Fruit fly (Drosophila melanogaster) whole organism, wandering third instar larva: ENCODE measurements around the gene TBC1D23.
A peak's percentile ranks its signal among the peaks of the same experiment; 100 is the strongest.

Experiments
- Abd-B ChIP-seq: fragments of >200 bp; optimal IDR thresholded peaks from 2 replicates; lab custom pipeline; 2017; ENCODE audit warnings: missing biosample characterization, missing genetic modification characterization
- CG32264 ChIP-seq: fragments of 200-800 bp; sonication (Bioruptor generic); optimal IDR thresholded peaks from 2 replicates; lab custom pipeline; 2016; ENCODE audit warnings: missing biosample characterization, missing genetic modification characterization
- CG9705 ChIP-seq: fragments of 200-800 bp; sonication (Bioruptor generic); optimal IDR thresholded peaks from 2 replicates; lab custom pipeline; 2018; ENCODE audit warnings: missing biosample characterization, mild to moderate bottlenecking, missing genetic modification characterization
- CrebA ChIP-seq: fragments of 200-800 bp; sonication (Bioruptor generic); optimal IDR thresholded peaks from 2 replicates; lab custom pipeline; 2016; ENCODE audit warnings: missing biosample characterization, mild to moderate bottlenecking, missing genetic modification characterization, borderline replicate concordance
- Dfd ChIP-seq: fragments of >200 bp; optimal IDR thresholded peaks from 2 replicates; lab custom pipeline; 2017; ENCODE audit warnings: missing biosample characterization, missing genetic modification characterization
- Dif ChIP-seq: fragments of 200-275, 200-300 bp; sonication (Bioruptor generic); optimal IDR thresholded peaks from 2 replicates; lab custom pipeline; 2018; ENCODE audit warnings: missing biosample characterization, missing genetic modification characterization; ENCODE audit not compliant: partially characterized antibody
- GATAd ChIP-seq: sonication (Bioruptor generic); optimal IDR thresholded peaks from 2 replicates; lab custom pipeline; 2016; ENCODE audit warnings: missing biosample characterization, missing genetic modification characterization
- HLH106 ChIP-seq: fragments of 200-800 bp; optimal IDR thresholded peaks from 3 replicates; lab custom pipeline; 2019; ENCODE audit warnings: missing biosample characterization, mild to moderate bottlenecking, missing genetic modification characterization, moderate library complexity
- Hnf4 ChIP-seq: fragments of 200-800 bp; sonication (Bioruptor generic); optimal IDR thresholded peaks from 2 replicates; lab custom pipeline; 2016; ENCODE audit warnings: missing biosample characterization, mild to moderate bottlenecking, missing genetic modification characterization
- Hr78 ChIP-seq: fragments of >200 bp; optimal IDR thresholded peaks from 2 replicates; lab custom pipeline; 2017; ENCODE audit warnings: missing biosample characterization, missing genetic modification characterization
- Hr83 ChIP-seq: fragments of 200-300 bp; sonication (Bioruptor generic); optimal IDR thresholded peaks from 2 replicates; lab custom pipeline; 2016; ENCODE audit warnings: missing biosample characterization, mild to moderate bottlenecking, missing genetic modification characterization, moderate library complexity; ENCODE audit not compliant: poor library complexity, severe bottlenecking
- Jra ChIP-seq: sonication (Bioruptor generic); optimal IDR thresholded peaks from 2 replicates; lab custom pipeline; 2016; ENCODE audit warnings: missing biosample characterization, missing genetic modification characterization
- Mio ChIP-seq: sonication (Bioruptor generic); optimal IDR thresholded peaks from 2 replicates; lab custom pipeline; 2016; ENCODE audit warnings: missing biosample characterization, missing genetic modification characterization
- Myc ChIP-seq: fragments of >200 bp; optimal IDR thresholded peaks from 2 replicates; lab custom pipeline; 2017
- N ChIP-seq: fragments of >200 bp; optimal IDR thresholded peaks from 2 replicates; lab custom pipeline; 2018; ENCODE audit warnings: missing biosample characterization, missing external identifiers, missing genetic modification characterization
- OdsH ChIP-seq: fragments of 200-800 bp; sonication (Bioruptor generic); optimal IDR thresholded peaks from 2 replicates; lab custom pipeline; 2016; ENCODE audit warnings: missing biosample characterization, mild to moderate bottlenecking, missing genetic modification characterization
- Rel ChIP-seq, 2 experiments: fragments of 200-800 bp; sonication (Bioruptor generic) in 1 of 2; optimal IDR thresholded peaks; 2 replicates in 1 of 2; 3 replicates in 1 of 2; lab custom pipeline; 2016 to 2019; ENCODE audit warnings: mild to moderate bottlenecking in 2 of 2, missing biosample characterization in 2 of 2, missing genetic modification characterization in 2 of 2, moderate library complexity in 1 of 2
- Sp1 ChIP-seq: fragments of 200-800 bp; sonication (Bioruptor generic); optimal IDR thresholded peaks from 3 replicates; lab custom pipeline; 2019; ENCODE audit warnings: missing biosample characterization, mild to moderate bottlenecking, missing genetic modification characterization, moderate library complexity
- Vsx2 ChIP-seq: fragments of 200-300, 225-300 bp; sonication (Bioruptor generic); optimal IDR thresholded peaks from 2 replicates; lab custom pipeline; 2018; ENCODE audit warnings: missing biosample characterization, missing genetic modification characterization; ENCODE audit not compliant: partially characterized antibody
- br ChIP-seq: fragments of 200-800 bp; sonication (Bioruptor generic); optimal IDR thresholded peaks from 2 replicates; lab custom pipeline; 2016; ENCODE audit warnings: missing biosample characterization, missing genetic modification characterization
- brk ChIP-seq: fragments of 200-800 bp; sonication (Bioruptor generic); optimal IDR thresholded peaks from 2 replicates; lab custom pipeline; 2016; ENCODE audit warnings: missing biosample characterization, mild to moderate bottlenecking, missing genetic modification characterization
- dl ChIP-seq, 2 experiments: fragments of 175-275, 200-275 bp in 1 of 2; fragments of 200-275 bp in 1 of 2; sonication (Bioruptor generic); optimal IDR thresholded peaks; lab custom pipeline; 2018; ENCODE audit warnings: mild to moderate bottlenecking in 2 of 2, missing biosample characterization in 2 of 2, missing genetic modification characterization in 2 of 2, moderate library complexity in 2 of 2; ENCODE audit not compliant: partially characterized antibody in 2 of 2, insufficient read depth in 1 of 2
- dmrt93B ChIP-seq: fragments of 200-800 bp; sonication (Bioruptor generic); optimal IDR thresholded peaks from 2 replicates; lab custom pipeline; 2018; ENCODE audit warnings: missing biosample characterization, mild to moderate bottlenecking, missing genetic modification characterization
- dsf ChIP-seq: sonication (Bioruptor generic); optimal IDR thresholded peaks from 2 replicates; lab custom pipeline; 2016; ENCODE audit warnings: missing biosample characterization, missing genetic modification characterization, borderline replicate concordance
- ey ChIP-seq: fragments of 200-800 bp; sonication (Bioruptor generic); optimal IDR thresholded peaks from 2 replicates; lab custom pipeline; 2016; ENCODE audit warnings: missing biosample characterization, missing genetic modification characterization
- foxo ChIP-seq, 2 experiments: fragments of 200-800 bp; sonication (Bioruptor generic); optimal IDR thresholded peaks; 2 replicates in 1 of 2; 3 replicates in 1 of 2; lab custom pipeline; 2016 to 2017; ENCODE audit warnings: missing biosample characterization in 2 of 2, missing genetic modification characterization in 2 of 2
- fru ChIP-seq: fragments of 200-800 bp; sonication (Bioruptor generic); optimal IDR thresholded peaks from 3 replicates; lab custom pipeline; 2016; ENCODE audit warnings: missing biosample characterization, mild to moderate bottlenecking, missing genetic modification characterization
- h ChIP-seq: fragments of 200-800 bp; sonication (Bioruptor generic); optimal IDR thresholded peaks from 3 replicates; lab custom pipeline; 2016; ENCODE audit warnings: missing biosample characterization, mild to moderate bottlenecking, missing genetic modification characterization
- jim ChIP-seq: fragments of 175-275, 200-325 bp; sonication (Bioruptor generic); optimal IDR thresholded peaks from 2 replicates; lab custom pipeline; 2016; ENCODE audit warnings: missing biosample characterization, mild to moderate bottlenecking, missing genetic modification characterization
- lola ChIP-seq: fragments of >200 bp; optimal IDR thresholded peaks from 2 replicates; lab custom pipeline; 2017; ENCODE audit warnings: missing biosample characterization, missing genetic modification characterization
- pan ChIP-seq: fragments of >200 bp; optimal IDR thresholded peaks from 2 replicates; lab custom pipeline; 2017
- psq ChIP-seq: fragments of 200-800 bp; sonication (Bioruptor generic); optimal IDR thresholded peaks from 3 replicates; lab custom pipeline; 2017; ENCODE audit warnings: missing biosample characterization, mild to moderate bottlenecking, missing genetic modification characterization, moderate library complexity
- rgr ChIP-seq: fragments of 200-800 bp; sonication (Bioruptor generic); optimal IDR thresholded peaks from 3 replicates; lab custom pipeline; 2016; ENCODE audit warnings: missing biosample characterization, mild to moderate bottlenecking, missing genetic modification characterization
- sage ChIP-seq: fragments of 200-800 bp; sonication (Bioruptor generic); optimal IDR thresholded peaks from 2 replicates; lab custom pipeline; 2016; ENCODE audit warnings: missing biosample characterization, mild to moderate bottlenecking, missing genetic modification characterization
- sv ChIP-seq: fragments of 200-800 bp; sonication (Bioruptor generic); optimal IDR thresholded peaks from 3 replicates; lab custom pipeline; 2016; ENCODE audit warnings: missing biosample characterization, missing genetic modification characterization
- tai ChIP-seq: sonication (Bioruptor generic); optimal IDR thresholded peaks from 2 replicates; lab custom pipeline; 2016; ENCODE audit warnings: missing biosample characterization, missing genetic modification characterization
- usp ChIP-seq: fragments of >200 bp; optimal IDR thresholded peaks from 2 replicates; lab custom pipeline; 2017; ENCODE audit warnings: missing biosample characterization, missing genetic modification characterization
- woc ChIP-seq: sonication (Bioruptor generic); optimal IDR thresholded peaks from 2 replicates; lab custom pipeline; 2016; ENCODE audit warnings: missing biosample characterization, mild to moderate bottlenecking, missing genetic modification characterization

The TBC1D23 gene

dm6 chr2L:1143286-1143685, 14.2 kb downstream of the TBC1D23 start:
- TF ChIP-seq Hnf4 (no peak), Dfd (no peak), CrebA (GFP tag; lab: Kevin White, UChicago) (no peak), ey (GFP tag; lab: Kevin White, UChicago) (no peak), tai (GFP tag; lab: Kevin White, UChicago) (no peak), foxo (GFP tag; optimal IDR thresholded peaks at IDR 0.05; lab: Kevin White, UChicago) (no peak), lola (no peak), Rel (GFP tag; optimal IDR thresholded peaks at IDR 0.05; lab: Kevin White, UChicago) (no peak), Rel (tag; optimal IDR thresholded peaks at IDR 0.05; lab: Kevin White, UChicago) (no peak), Jra (GFP tag; lab: Kevin White, UChicago) (no peak), OdsH (GFP tag; lab: Kevin White, UChicago) (no peak), sv (GFP tag; lab: Kevin White, UChicago) (no peak), h (no peak), Dif (GFP tag; lab: Kevin White, UChicago) (no peak)

dm6 chr2L:1144371-1145360, 15.6 kb downstream of the TBC1D23 start:
- TF ChIP-seq usp (GFP tag; lab: Kevin White, UChicago) (no peak), Dif (GFP tag; lab: Kevin White, UChicago) (no peak), dl (GFP tag; optimal IDR thresholded peaks at IDR 0.05; lab: Kevin White, UChicago; ENCODE audit: insufficient read depth in 1 of 2, partially characterized antibody in 2 of 2) (no peak), pan (lab: Kevin White, UChicago) (no peak), lola (no peak), Hr78 (GFP tag; lab: Kevin White, UChicago) (no peak), CrebA (GFP tag; lab: Kevin White, UChicago) (no peak), woc (no peak), Rel (GFP tag; optimal IDR thresholded peaks at IDR 0.05; lab: Kevin White, UChicago) (peak; percentile 47), Rel (tag; optimal IDR thresholded peaks at IDR 0.05; lab: Kevin White, UChicago) (peak; percentile 66), Jra (GFP tag; lab: Kevin White, UChicago) (peak; percentile 64), fru (GFP tag; lab: Kevin White, UChicago) (peak; percentile 91), sv (GFP tag; lab: Kevin White, UChicago) (peak; percentile 40), OdsH (GFP tag; lab: Kevin White, UChicago) (peak; percentile 92), Myc (lab: Kevin White, UChicago) (no peak), Sp1 (GFP tag; lab: Kevin White, UChicago) (peak; percentile 93), psq (GFP tag; lab: Kevin White, UChicago) (peak; percentile 82), Mio (GFP tag; lab: Kevin White, UChicago) (peak; percentile 55), GATAd (GFP tag; lab: Kevin White, UChicago) (no peak), dmrt93B (peak; percentile 83), brk (GFP tag; lab: Kevin White, UChicago) (no peak), h (peak; percentile 96), sage (GFP tag; lab: Kevin White, UChicago) (no peak), Abd-B (GFP tag; lab: Kevin White, UChicago) (no peak), dsf (no peak), rgr (GFP tag; lab: Kevin White, UChicago) (peak; percentile 93), jim (no peak), Vsx2 (no peak), Dfd (no peak), HLH106 (tag; lab: Kevin White, UChicago) (peak; percentile 91), foxo (GFP tag; optimal IDR thresholded peaks at IDR 0.05; lab: Kevin White, UChicago) (peak; percentile 80 to 94), Hnf4 (no peak), tai (GFP tag; lab: Kevin White, UChicago) (no peak), ey (GFP tag; lab: Kevin White, UChicago) (peak; percentile 93), CG9705 (GFP tag; lab: Kevin White, UChicago) (peak; percentile 41), br (peak; percentile 89), CG32264 (GFP tag; lab: Kevin White, UChicago) (peak; percentile 75), Hr83 (no peak), N (GFP tag; lab: Kevin White, UChicago) (no peak)
- TF ChIP-seq, all 38 proteins: peak for 17
